Worm (Caenorhabditis elegans): ENCODE results near the gene gcy-13.
A peak's percentile ranks its signal among the peaks of the same experiment; 100 is the strongest.

gcy-13 gene

DNA sequence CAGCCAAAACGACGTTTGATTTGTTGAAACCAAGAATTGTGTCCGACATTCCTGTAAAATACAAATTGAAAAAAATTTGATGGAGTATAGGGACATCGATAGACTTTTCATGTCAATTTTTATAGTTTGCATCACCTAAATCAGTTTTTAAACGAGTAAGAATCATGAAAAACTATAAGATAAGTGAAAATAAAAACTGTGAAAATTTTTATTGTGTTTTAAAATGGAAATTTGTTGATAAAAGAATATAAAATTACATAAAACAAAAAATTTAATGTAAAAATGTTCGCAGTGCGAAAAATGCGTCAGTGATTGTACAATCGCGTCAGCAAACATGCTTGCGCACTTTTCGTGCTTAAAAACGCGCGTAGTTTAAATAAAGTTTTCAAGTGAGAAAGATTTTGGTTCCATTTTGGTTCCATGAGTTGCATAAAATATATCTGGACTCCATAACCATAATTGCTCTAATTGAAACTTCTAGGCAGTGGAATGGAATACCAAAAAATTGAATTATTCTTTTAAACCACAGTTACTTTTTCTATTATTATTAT is 25.8 kb downstream of the gcy-13 start, which contains the start of gene tomm-20 (continued):
- TF ChIP-seq fos-1 (tag; optimal IDR thresholded peaks at IDR 0.05) (peak; percentile 68), unc-62 (GFP tag; optimal IDR thresholded peaks at IDR 0.05) (peak; percentile 60), ztf-1 (GFP tag; conservative IDR thresholded peaks at IDR 0.05) (no peak), mdl-1 (tag; optimal IDR thresholded peaks at IDR 0.05) (peak in 1 of 2 experiments; percentile 62), lin-13 (GFP tag; optimal IDR thresholded peaks at IDR 0.05) (peak; percentile 92), lsy-2 (tag; optimal IDR thresholded peaks at IDR 0.05) (peak; percentile 91 to 97), unc-55 (GFP tag; optimal IDR thresholded peaks at IDR 0.05) (peak; percentile 98)

DNA sequence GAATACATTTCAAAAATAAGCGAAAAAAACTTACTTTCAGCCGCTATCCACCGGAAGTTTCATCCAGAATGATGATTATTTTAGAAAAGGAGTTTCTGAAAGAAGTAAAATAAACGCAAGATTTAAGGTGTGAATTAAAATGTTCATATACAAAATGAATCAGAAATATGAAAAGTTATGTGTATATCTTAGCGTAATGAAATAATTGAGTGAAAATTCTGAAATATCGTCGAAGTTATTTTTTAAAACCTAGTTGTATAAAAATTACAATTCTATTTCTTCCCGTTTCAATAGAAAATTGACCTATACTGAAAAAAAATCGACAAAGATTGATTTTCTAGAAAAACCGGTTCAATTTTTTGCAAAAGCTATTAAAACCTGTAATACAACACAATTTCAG is 31.4 kb downstream of the gcy-13 start, which contains the start of gene twk-13:
TSS of gene twk-13 (minus strand) at position 101 of the 400 bp plus-strand sequence.
- TF ChIP-seq mbf-1 (tag; optimal IDR thresholded peaks at IDR 0.05) (no peak), ztf-11 (tag; optimal IDR thresholded peaks at IDR 0.05) (no peak), dmd-4 (tag; optimal IDR thresholded peaks at IDR 0.05) (no peak), elt-3 (tag; optimal IDR thresholded peaks at IDR 0.05) (no peak), lsy-2 (tag; optimal IDR thresholded peaks at IDR 0.05) (no peak), sem-4 (tag; optimal IDR thresholded peaks at IDR 0.05) (no peak), egl-27 (tag; optimal IDR thresholded peaks at IDR 0.05) (no peak), crh-2 (tag; optimal IDR thresholded peaks at IDR 0.05) (no peak), nhr-11 (tag; optimal IDR thresholded peaks at IDR 0.05) (no peak), ceh-16 (tag; optimal IDR thresholded peaks at IDR 0.05) (no peak), nhr-12 (tag; optimal IDR thresholded peaks at IDR 0.05) (no peak), blmp-1 (tag; optimal IDR thresholded peaks at IDR 0.05; ENCODE audit: insufficient read depth) (no peak), alr-1 (tag; optimal IDR thresholded peaks at IDR 0.05) (no peak), lin-13 (GFP tag; optimal IDR thresholded peaks at IDR 0.05) (no peak), lin-39 (tag; optimal IDR thresholded peaks at IDR 0.05) (no peak)

DNA sequence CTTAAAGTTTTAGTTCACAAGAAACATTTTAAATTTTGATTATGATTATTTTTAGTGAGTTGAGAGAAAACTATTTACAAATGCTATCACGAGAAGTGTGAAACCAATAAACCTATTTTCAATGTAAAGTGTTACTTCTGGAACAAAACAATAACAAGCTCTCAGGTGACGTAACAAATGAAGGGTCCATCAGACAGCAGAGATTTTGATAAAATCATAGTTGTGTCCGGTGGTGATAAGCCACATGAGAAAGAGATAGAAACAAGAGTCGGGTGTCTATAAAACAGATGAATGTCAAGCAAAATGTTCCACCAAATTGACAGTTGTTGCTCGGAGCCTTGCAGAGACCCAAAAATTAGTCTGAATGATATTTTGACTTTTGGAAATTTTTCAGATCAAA is 35.0 kb downstream of the gcy-13 start:
- TF ChIP-seq nhr-25 (tag; optimal IDR thresholded peaks at IDR 0.05) = no peak
- peak in 1 of 2 experiments; percentile 49 for TF ChIP-seq lsy-2 (tag; optimal IDR thresholded peaks at IDR 0.05)
- peak; percentile 2 for TF ChIP-seq C34F6.9 (tag; optimal IDR thresholded peaks at IDR 0.05)
- TF ChIP-seq nhr-129 (tag; optimal IDR thresholded peaks at IDR 0.05) = peak; percentile 37

DNA sequence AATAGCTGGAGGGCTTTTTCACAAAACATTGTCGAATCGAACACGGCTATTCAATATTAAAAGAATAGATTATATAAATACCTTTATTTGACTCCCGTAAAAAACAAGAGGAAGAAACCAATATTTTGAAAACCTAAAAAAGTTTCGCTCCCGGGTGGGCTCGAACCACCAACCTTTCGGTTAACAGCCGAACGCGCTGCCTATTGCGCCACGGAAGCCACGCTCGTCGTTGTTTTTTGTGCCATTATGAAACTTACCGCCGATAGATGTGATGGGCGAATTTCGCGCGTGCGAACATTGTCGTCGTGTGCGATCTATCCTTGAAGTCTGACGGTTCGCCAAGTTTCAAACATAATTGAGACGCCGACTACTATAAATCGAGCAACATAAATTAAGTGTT is 37.5 kb downstream of the gcy-13 start:
- TF ChIP-seq nhr-25 (tag; optimal IDR thresholded peaks at IDR 0.05) (no peak), crh-2 (tag; optimal IDR thresholded peaks at IDR 0.05) (peak; percentile 21), snpc-4 (tag; optimal IDR thresholded peaks at IDR 0.05) (no peak), F13H6.1 (tag; optimal IDR thresholded peaks at IDR 0.05) (peak; percentile 15), mbf-1 (tag; optimal IDR thresholded peaks at IDR 0.05) (no peak), sma-9 (GFP tag; optimal IDR thresholded peaks at IDR 0.05) (peak; percentile 43), sma-9 (tag; optimal IDR thresholded peaks at IDR 0.05) (no peak), unc-55 (GFP tag; optimal IDR thresholded peaks at IDR 0.05) (peak; percentile 41), lsy-2 (tag; optimal IDR thresholded peaks at IDR 0.05) (peak in 1 of 2 experiments; percentile 30), nhr-129 (tag; optimal IDR thresholded peaks at IDR 0.05) (peak; percentile 42)

DNA sequence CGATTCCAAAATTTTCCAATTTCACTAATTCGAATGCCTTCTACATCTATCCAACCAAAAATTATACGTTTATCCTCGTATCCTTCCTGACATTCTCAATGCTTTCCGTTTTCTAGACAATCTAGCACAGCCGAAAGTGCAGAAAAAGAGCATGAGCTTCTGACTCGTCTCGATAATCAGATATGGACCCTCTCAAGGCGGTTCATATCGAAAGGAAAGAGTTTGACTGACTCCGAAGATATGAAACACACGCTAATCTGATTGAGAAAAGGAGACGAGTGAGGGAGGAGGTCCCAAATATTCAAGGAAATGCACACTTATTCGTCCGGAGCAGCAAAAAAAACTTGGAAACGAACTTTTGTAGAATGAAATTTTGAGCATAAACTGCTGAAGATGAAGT is 40.2 kb downstream of the gcy-13 start:
- TF ChIP-seq nhr-12 (tag; optimal IDR thresholded peaks at IDR 0.05) = no peak
- no peak for TF ChIP-seq nhr-21 (tag; optimal IDR thresholded peaks at IDR 0.05)
- TF ChIP-seq ztf-11 (tag; optimal IDR thresholded peaks at IDR 0.05) = no peak
- no peak for TF ChIP-seq lsy-2 (tag; optimal IDR thresholded peaks at IDR 0.05)
- TF ChIP-seq ztf-4 (tag; optimal IDR thresholded peaks at IDR 0.05) = no peak
- TF ChIP-seq nhr-11 (tag; optimal IDR thresholded peaks at IDR 0.05) = no peak
- TF ChIP-seq mab-5 (tag; optimal IDR thresholded peaks at IDR 0.05) = no peak
- no peak for TF ChIP-seq nhr-237 (tag; optimal IDR thresholded peaks at IDR 0.05)
- TF ChIP-seq C34F6.9 (tag; optimal IDR thresholded peaks at IDR 0.05) = no peak
- TF ChIP-seq elt-1 (tag; optimal IDR thresholded peaks at IDR 0.05) = no peak
- no peak for TF ChIP-seq crh-2 (tag; optimal IDR thresholded peaks at IDR 0.05)
- TF ChIP-seq egl-27 (tag; optimal IDR thresholded peaks at IDR 0.05) = no peak
- no peak for TF ChIP-seq nhr-6 (tag; optimal IDR thresholded peaks at IDR 0.05)
- no peak for TF ChIP-seq ZK546.5 (tag; optimal IDR thresholded peaks at IDR 0.05)
- TF ChIP-seq unc-62 (GFP tag; optimal IDR thresholded peaks at IDR 0.05) = no peak

Data from whole organism, L2 larva.